Fruit fly (Drosophila melanogaster) whole organism, embryonic: Measurements from ENCODE around the gene CG5790.

Experiments
- Awh ChIP-seq: fragments of 200-800 bp; sonication (Bioruptor generic); IDR thresholded peaks from 2 replicates; pipeline ENCODE4, ENCODE4 v1.3.6; 2022; ENCODE audit warnings: missing biosample characterization, missing genetic modification characterization
- Blimp-1 ChIP-seq: fragments of 200-800 bp; sonication (Bioruptor generic); optimal IDR thresholded peaks from 3 replicates; lab custom pipeline; 2018; ENCODE audit warnings: missing biosample characterization, missing genetic modification characterization, mild to moderate bottlenecking, moderate library complexity, missing genetic modification reagents
- CG10321 ChIP-seq: fragments of 200-800 bp; sonication (Bioruptor generic); IDR thresholded peaks from 2 replicates; pipeline ENCODE4 v1.3.6; 2022; ENCODE audit warnings: missing biosample characterization, missing genetic modification characterization
- CG10366 ChIP-seq: fragments of 200-800 bp; sonication (Bioruptor generic); IDR thresholded peaks from 2 replicates; pipeline ENCODE4 v1.3.6; 2022; ENCODE audit warnings: missing biosample characterization, missing genetic modification characterization
- CG10431 ChIP-seq: fragments of 200-800 bp; sonication (Bioruptor generic); optimal IDR thresholded peaks from 3 replicates; lab custom pipeline; 2018; ENCODE audit warnings: missing biosample characterization, mild to moderate bottlenecking, missing genetic modification characterization
- CG10979 ChIP-seq: fragments of 200-800 bp; sonication (Bioruptor generic); optimal IDR thresholded peaks from 2 replicates; lab custom pipeline; 2018; ENCODE audit warnings: missing biosample characterization, mild to moderate bottlenecking, missing genetic modification characterization, moderate library complexity
- CG11504 ChIP-seq: fragments of 200-800 bp; sonication (Bioruptor generic); optimal IDR thresholded peaks from 3 replicates; lab custom pipeline; 2019; ENCODE audit warnings: missing biosample characterization, mild to moderate bottlenecking, missing genetic modification characterization, moderate library complexity
- CG15269 ChIP-seq: fragments of 200-800 bp; sonication (Bioruptor generic); optimal IDR thresholded peaks from 2 replicates; lab custom pipeline; 2018; ENCODE audit warnings: missing biosample characterization, mild to moderate bottlenecking, missing genetic modification characterization, moderate library complexity
- CG15479 ChIP-seq: fragments of 200-800 bp; sonication (Bioruptor generic); optimal IDR thresholded peaks from 3 replicates; lab custom pipeline; 2019; ENCODE audit warnings: missing biosample characterization, mild to moderate bottlenecking, missing genetic modification characterization, moderate library complexity
- CG1602 ChIP-seq: fragments of 200-800 bp; sonication (Bioruptor generic); optimal IDR thresholded peaks from 3 replicates; lab custom pipeline; 2016; ENCODE audit warnings: missing biosample characterization, missing genetic modification characterization
- CG17359 ChIP-seq: fragments of 200-800 bp; sonication (Bioruptor generic); optimal IDR thresholded peaks from 3 replicates; lab custom pipeline; 2018; ENCODE audit warnings: missing biosample characterization, mild to moderate bottlenecking, missing genetic modification characterization, moderate library complexity
- CG17568 ChIP-seq: fragments of 200-800 bp; sonication (Bioruptor generic); optimal IDR thresholded peaks from 2 replicates; lab custom pipeline; 2018; ENCODE audit warnings: missing biosample characterization, mild to moderate bottlenecking, missing genetic modification characterization, moderate library complexity
- CG30020 ChIP-seq: fragments of 200-800 bp; optimal IDR thresholded peaks from 2 replicates; lab custom pipeline; 2019; ENCODE audit warnings: missing biosample characterization, mild to moderate bottlenecking, missing genetic modification characterization, moderate library complexity
- CG43689 ChIP-seq: fragments of 200-800 bp; sonication (Bioruptor generic); IDR thresholded peaks from 2 replicates; pipeline ENCODE4 v1.3.6; 2022; ENCODE audit warnings: missing biosample characterization, missing genetic modification characterization
- CG7556 ChIP-seq: fragments of 200-800 bp; sonication (Bioruptor generic); optimal IDR thresholded peaks from 2 replicates; lab custom pipeline; 2017; ENCODE audit warnings: missing biosample characterization, mild to moderate bottlenecking, missing genetic modification characterization
- CG8924 ChIP-seq: fragments of 200-800 bp; optimal IDR thresholded peaks from 3 replicates; lab custom pipeline; 2019; ENCODE audit warnings: missing biosample characterization, mild to moderate bottlenecking, missing genetic modification characterization, moderate library complexity
- E2f2 ChIP-seq: fragments of 200-800 bp; sonication (Bioruptor generic); IDR thresholded peaks from 2 replicates; pipeline ENCODE4 v1.3.6; 2022; ENCODE audit warnings: missing biosample characterization, missing genetic modification characterization
- H15 ChIP-seq: fragments of 200-800 bp; sonication (Bioruptor generic); IDR thresholded peaks from 3 replicates; pipeline ENCODE4 v1.3.6; 2022; ENCODE audit warnings: missing biosample characterization, missing genetic modification characterization
- Hr78 ChIP-seq, 2 experiments: fragments of 200-800 bp in 1 of 2; fragments of >200 bp in 1 of 2; sonication (Bioruptor generic) in 1 of 2; optimal IDR thresholded peaks; 2 replicates each; lab custom pipeline; 2017 to 2019; ENCODE audit warnings: missing biosample characterization in 2 of 2, missing genetic modification characterization in 2 of 2, mild to moderate bottlenecking in 1 of 2, moderate library complexity in 1 of 2
- MESR4 ChIP-seq: fragments of 200-800 bp; sonication (Bioruptor generic); optimal IDR thresholded peaks from 2 replicates; lab custom pipeline; 2018; ENCODE audit warnings: missing biosample characterization, mild to moderate bottlenecking, missing genetic modification characterization, moderate library complexity
- Max ChIP-seq: fragments of 200-800 bp; sonication (Bioruptor generic); optimal IDR thresholded peaks from 2 replicates; lab custom pipeline; 2016; ENCODE audit warnings: missing biosample characterization, mild to moderate bottlenecking, missing genetic modification characterization
- Nf-YC ChIP-seq: fragments of 200-800 bp; optimal IDR thresholded peaks from 3 replicates; lab custom pipeline; 2019; ENCODE audit warnings: missing biosample characterization, mild to moderate bottlenecking, missing genetic modification characterization, moderate library complexity
- Oli ChIP-seq: fragments of 200-800 bp; sonication (Bioruptor generic); optimal IDR thresholded peaks from 2 replicates; lab custom pipeline; 2018; ENCODE audit warnings: missing biosample characterization, mild to moderate bottlenecking, missing genetic modification characterization, moderate library complexity
- Poxn ChIP-seq: fragments of 200-800 bp; sonication (Bioruptor generic); IDR thresholded peaks from 2 replicates; pipeline ENCODE4 v1.3.6; 2022; ENCODE audit warnings: missing biosample characterization, missing genetic modification characterization
- Sin3A ChIP-seq: fragments of >200 bp; optimal IDR thresholded peaks from 2 replicates; lab custom pipeline; 2018
- Stat92E ChIP-seq, 3 experiments: fragments of >200 bp in 2 of 3; fragments of 200-800 bp in 1 of 3; sonication (Bioruptor generic) in 1 of 3; optimal IDR thresholded peaks; 2 replicates each; lab custom pipeline; 2017 to 2019; ENCODE audit warnings: missing biosample characterization in 3 of 3, missing genetic modification characterization in 3 of 3, mild to moderate bottlenecking in 1 of 3, moderate library complexity in 1 of 3
- TFAM ChIP-seq: fragments of 200-800 bp; sonication (Bioruptor generic); optimal IDR thresholded peaks from 2 replicates; lab custom pipeline; 2017; ENCODE audit warnings: missing biosample characterization, missing genetic modification characterization, inconsistent platforms
- Xbp1 ChIP-seq: fragments of 200-800 bp; sonication (Bioruptor generic); optimal IDR thresholded peaks from 3 replicates; lab custom pipeline; 2016; ENCODE audit warnings: missing biosample characterization, mild to moderate bottlenecking, missing genetic modification characterization
- cad ChIP-seq: fragments of >200 bp; optimal IDR thresholded peaks from 2 replicates; lab custom pipeline; 2017; ENCODE audit warnings: missing biosample characterization, missing genetic modification characterization
- cato ChIP-seq: fragments of 200-800 bp; sonication (Bioruptor generic); optimal IDR thresholded peaks from 2 replicates; lab custom pipeline; 2016; ENCODE audit warnings: missing biosample characterization, missing genetic modification characterization, borderline replicate concordance
- cg ChIP-seq: fragments of 200-800 bp; sonication (Bioruptor generic); optimal IDR thresholded peaks from 3 replicates; lab custom pipeline; 2019; ENCODE audit warnings: missing biosample characterization, mild to moderate bottlenecking, missing genetic modification characterization, moderate library complexity
- chm ChIP-seq: fragments of 200-800 bp; sonication (Bioruptor generic); IDR thresholded peaks from 2 replicates; pipeline ENCODE4 v1.3.6; 2022; ENCODE audit warnings: missing biosample characterization, missing genetic modification characterization
- dan ChIP-seq: fragments of 200-800 bp; sonication (Bioruptor generic); IDR thresholded peaks from 2 replicates; pipeline ENCODE4 v1.3.6; 2022; ENCODE audit warnings: missing biosample characterization, missing genetic modification characterization
- dysf ChIP-seq: fragments of 200-800 bp; sonication (Bioruptor generic); IDR thresholded peaks from 3 replicates; pipeline ENCODE4 v1.3.6; 2022; ENCODE audit warnings: missing biosample characterization, missing genetic modification characterization
- ems ChIP-seq: fragments of 200-800 bp; sonication (Bioruptor generic); optimal IDR thresholded peaks from 3 replicates; lab custom pipeline; 2016; ENCODE audit warnings: missing biosample characterization, missing genetic modification characterization
- esg ChIP-seq: fragments of 200-800 bp; sonication (Bioruptor generic); conservative IDR thresholded peaks from 2 replicates; pipeline ENCODE4 v1.3.6; 2022; ENCODE audit warnings: missing biosample characterization, missing genetic modification characterization
- eve ChIP-seq, 2 experiments: fragments of >200 bp; optimal IDR thresholded peaks; 2 replicates each; lab custom pipeline; 2017; ENCODE audit warnings: missing biosample characterization in 2 of 2, missing genetic modification characterization in 2 of 2
- gfzf ChIP-seq: fragments of 200-800 bp; sonication (Bioruptor generic); optimal IDR thresholded peaks from 2 replicates; lab custom pipeline; 2016; ENCODE audit warnings: missing biosample characterization, mild to moderate bottlenecking, missing genetic modification characterization, moderate library complexity
- grn ChIP-seq: fragments of 200-800 bp; sonication (Bioruptor generic); optimal IDR thresholded peaks from 3 replicates; lab custom pipeline; 2017; ENCODE audit warnings: missing biosample characterization, missing genetic modification characterization
- gsb-n ChIP-seq: fragments of 200-800 bp; sonication (Bioruptor generic); optimal IDR thresholded peaks from 3 replicates; lab custom pipeline; 2018; ENCODE audit warnings: missing biosample characterization, mild to moderate bottlenecking, missing genetic modification characterization
- knrl ChIP-seq: fragments of 200-800 bp; sonication (Bioruptor generic); IDR thresholded peaks from 3 replicates; pipeline ENCODE4 v1.3.6; 2022; ENCODE audit warnings: missing biosample characterization, missing genetic modification characterization; ENCODE audit not compliant: partially characterized antibody
- lola ChIP-seq, 3 experiments: fragments of >200 bp in 2 of 3; fragments of 200-800 bp in 1 of 3; sonication (Bioruptor generic) in 1 of 3; optimal IDR thresholded peaks; 2 replicates each; lab custom pipeline; 2017 to 2019; ENCODE audit warnings: missing biosample characterization in 3 of 3, missing genetic modification characterization in 3 of 3, mild to moderate bottlenecking in 1 of 3, moderate library complexity in 1 of 3
- p53 ChIP-seq: fragments of 200-800 bp; sonication (Bioruptor generic); optimal IDR thresholded peaks from 2 replicates; lab custom pipeline; 2016; ENCODE audit warnings: missing biosample characterization, missing genetic modification characterization
- pfk ChIP-seq: fragments of 200-800 bp; sonication (Bioruptor generic); optimal IDR thresholded peaks from 2 replicates; lab custom pipeline; 2018; ENCODE audit warnings: missing biosample characterization, mild to moderate bottlenecking, missing genetic modification characterization, moderate library complexity
- prd ChIP-seq, 3 experiments: fragments of >200 bp in 2 of 3; fragments of 200-800 bp in 1 of 3; sonication (Bioruptor generic) in 1 of 3; optimal IDR thresholded peaks in 2 of 3; IDR thresholded peaks in 1 of 3; 2 replicates in 2 of 3; 3 replicates in 1 of 3; pipeline versions ENCODE4 v1.3.6 to Lab custom; 2017 to 2022; ENCODE audit warnings: missing biosample characterization in 1 of 3, missing genetic modification characterization in 1 of 3
- repo ChIP-seq: fragments of 200-800 bp; sonication (Bioruptor generic); optimal IDR thresholded peaks from 2 replicates; lab custom pipeline; 2016; ENCODE audit warnings: missing biosample characterization, missing genetic modification characterization
- sr ChIP-seq: fragments of 200-800 bp; sonication (Bioruptor generic); IDR thresholded peaks from 3 replicates; pipeline ENCODE4 v1.3.6; 2022; ENCODE audit warnings: missing biosample characterization, missing genetic modification characterization
- ssp ChIP-seq: fragments of 200-800 bp; sonication (Bioruptor generic); IDR thresholded peaks from 2 replicates; pipeline ENCODE4 v1.3.6; 2022; ENCODE audit warnings: missing biosample characterization, missing genetic modification characterization
- stc ChIP-seq: fragments of 200-800 bp; sonication (Bioruptor generic); IDR thresholded peaks from 2 replicates; pipeline ENCODE4 v1.3.6; 2022; ENCODE audit warnings: missing biosample characterization, missing genetic modification characterization

The CG5790 gene

dm6 chr2L:18313922-18314712 is 19.5 kb downstream of the CG5790 start (continued):
- TF ChIP-seq CG10321 (GFP tag; lab: Robert Waterston, UW): no peak
- TF ChIP-seq sr (GFP tag; lab: Robert Waterston, UW): no peak
- TF ChIP-seq Awh (GFP tag; lab: Robert Waterston, UW): no peak
- TF ChIP-seq pfk: peak; percentile 76
- TF ChIP-seq H15 (GFP tag; lab: Robert Waterston, UW): no peak
- peak; percentile 85 for TF ChIP-seq Blimp-1 (GFP tag; lab: Kevin White, UChicago)
- TF ChIP-seq ssp (GFP tag; lab: Robert Waterston, UW): no peak
- TF ChIP-seq dysf (GFP tag; lab: Robert Waterston, UW): no peak
- peak; percentile 7 for TF ChIP-seq CG15269 (tag; lab: Kevin White, UChicago)
- TF ChIP-seq cad (GFP tag; lab: Kevin White, UChicago): no peak
- no peak for TF ChIP-seq p53
- no peak for TF ChIP-seq esg (GFP tag; lab: Robert Waterston, UW)
- TF ChIP-seq CG10366 (GFP tag; lab: Robert Waterston, UW): no peak
- TF ChIP-seq MESR4 (GFP tag; lab: Kevin White, UChicago): no peak
- no peak for TF ChIP-seq CG15479 (GFP tag; lab: Kevin White, UChicago)
- TF ChIP-seq CG30020 (tag; lab: Kevin White, UChicago): no peak
- no peak for TF ChIP-seq dan (GFP tag; lab: Robert Waterston, UW)
- peak in 1 of 2 experiments; percentile 19 for TF ChIP-seq eve (GFP tag; optimal IDR thresholded peaks at IDR 0.05; lab: Kevin White, UChicago)
- no peak for TF ChIP-seq CG10431
- no peak for TF ChIP-seq ems
- TF ChIP-seq stc (GFP tag; lab: Robert Waterston, UW): no peak
- TF ChIP-seq cato (GFP tag; lab: Kevin White, UChicago): no peak
- no peak for TF ChIP-seq lola (GFP tag; optimal IDR thresholded peaks at IDR 0.05; lab: Kevin White, UChicago)
- peak; percentile 2 for TF ChIP-seq CG8924 (tag; lab: Kevin White, UChicago)
- peak; percentile 29 for TF ChIP-seq CG17568 (GFP tag; lab: Kevin White, UChicago)
- no peak for TF ChIP-seq E2f2 (GFP tag; lab: Robert Waterston, UW)
- TF ChIP-seq TFAM (GFP tag; lab: Kevin White, UChicago): no peak
- no peak for TF ChIP-seq Poxn (GFP tag; lab: Robert Waterston, UW)
- TF ChIP-seq prd (optimal IDR thresholded peaks at IDR 0.05; lab: Kevin White, UChicago): no peak
- TF ChIP-seq prd (GFP tag; IDR thresholded peaks at IDR 0.05; lab: Robert Waterston, UW): no peak
- no peak for TF ChIP-seq gfzf (GFP tag; lab: Kevin White, UChicago)
- no peak for TF ChIP-seq CG7556 (GFP tag; lab: Kevin White, UChicago)
- TF ChIP-seq CG17359: no peak
- no peak for TF ChIP-seq Max (GFP tag; lab: Kevin White, UChicago)
- no peak for TF ChIP-seq Sin3A (lab: Kevin White, UChicago)
- no peak for TF ChIP-seq Oli (tag; lab: Kevin White, UChicago)
- peak; percentile 76 for TF ChIP-seq cg
- TF ChIP-seq CG1602: no peak
- no peak for TF ChIP-seq Nf-YC (tag; lab: Kevin White, UChicago)
- TF ChIP-seq gsb-n (tag; lab: Kevin White, UChicago): peak; percentile 56
- no peak for TF ChIP-seq Xbp1 (GFP tag; lab: Kevin White, UChicago)
- TF ChIP-seq repo: no peak
- 0 out of 2 replicates have a peak, but pooled peaks have one; percentile 33 for TF ChIP-seq chm (GFP tag; lab: Robert Waterston, UW)
- no peak for TF ChIP-seq knrl (GFP tag; lab: Robert Waterston, UW)
- peak; percentile 99 for TF ChIP-seq CG11504 (tag; lab: Kevin White, UChicago)
- TF ChIP-seq grn (GFP tag; lab: Kevin White, UChicago): peak; percentile 56
- peak in 1 of 3 experiments; percentile 18 for TF ChIP-seq Stat92E (GFP tag; optimal IDR thresholded peaks at IDR 0.05; lab: Kevin White, UChicago)
- peak in 1 of 2 experiments; percentile 43 for TF ChIP-seq Hr78 (GFP tag; optimal IDR thresholded peaks at IDR 0.05; lab: Kevin White, UChicago)
- TF ChIP-seq CG43689 (GFP tag; lab: Robert Waterston, UW): no peak
- no peak for TF ChIP-seq CG10979
